Fruit fly (Drosophila melanogaster): Measurements from ENCODE around the gene CG14301.

Gene CG14301

dm6 chr3R:18590754-18591153, 50.5 kb downstream of the CG14301 start, which contains the start of gene qin:
TSS of gene qin (plus strand) at chr3R:18591027.
- TF ChIP-seq h (GFP tag; optimal IDR thresholded peaks at IDR 0.05) (no peak), N (GFP tag; optimal IDR thresholded peaks at IDR 0.05) (no peak)

dm6 chr3R:18585259-18585858, 55.9 kb downstream of the CG14301 start:
- peak; percentile 5 to 47 for TF ChIP-seq dl (GFP tag; optimal IDR thresholded peaks at IDR 0.05; ENCODE audit: insufficient read depth in 1 of 2, partially characterized antibody in 2 of 2)
- TF ChIP-seq brk (GFP tag; optimal IDR thresholded peaks at IDR 0.05) = peak; percentile 20
- TF ChIP-seq br (GFP tag; optimal IDR thresholded peaks at IDR 0.05) = peak; percentile 1
- TF ChIP-seq sv (GFP tag; optimal IDR thresholded peaks at IDR 0.05) = no peak
- peak; percentile 32 for TF ChIP-seq OdsH (GFP tag; optimal IDR thresholded peaks at IDR 0.05)
- TF ChIP-seq rgr (GFP tag; optimal IDR thresholded peaks at IDR 0.05) = peak; percentile 19
- TF ChIP-seq Jra (GFP tag; optimal IDR thresholded peaks at IDR 0.05) = peak; percentile 12
- peak; percentile 62 for TF ChIP-seq Hr83 (GFP tag; optimal IDR thresholded peaks at IDR 0.05; ENCODE audit: poor library complexity, severe bottlenecking)
- no peak for TF ChIP-seq Mio (GFP tag; optimal IDR thresholded peaks at IDR 0.05)
- TF ChIP-seq CG9705 (GFP tag; optimal IDR thresholded peaks at IDR 0.05) = no peak
- TF ChIP-seq Vsx2 (GFP tag; optimal IDR thresholded peaks at IDR 0.05; ENCODE audit: partially characterized antibody) = peak; percentile 23
- no peak for TF ChIP-seq GATAd (GFP tag; optimal IDR thresholded peaks at IDR 0.05)
- peak; percentile 19 for TF ChIP-seq sage (GFP tag; optimal IDR thresholded peaks at IDR 0.05)
- TF ChIP-seq foxo (GFP tag; optimal IDR thresholded peaks at IDR 0.05) = peak in 1 of 2 experiments; percentile 47
- no peak for TF ChIP-seq tai (GFP tag; optimal IDR thresholded peaks at IDR 0.05)
- TF ChIP-seq Abd-B (GFP tag; optimal IDR thresholded peaks at IDR 0.05) = no peak
- TF ChIP-seq Rel (GFP tag; optimal IDR thresholded peaks at IDR 0.05) = no peak
- TF ChIP-seq Rel (tag; optimal IDR thresholded peaks at IDR 0.05) = no peak
- peak; percentile 38 for TF ChIP-seq ey (GFP tag; optimal IDR thresholded peaks at IDR 0.05)
- peak; percentile 65 for TF ChIP-seq Dif (GFP tag; optimal IDR thresholded peaks at IDR 0.05; ENCODE audit: partially characterized antibody)
- TF ChIP-seq Hnf4 (GFP tag; optimal IDR thresholded peaks at IDR 0.05) = peak; percentile 22
- no peak for TF ChIP-seq N (GFP tag; optimal IDR thresholded peaks at IDR 0.05)
- no peak for TF ChIP-seq woc (GFP tag; optimal IDR thresholded peaks at IDR 0.05)

dm6 chr3R:18584546-18584935, 56.7 kb downstream of the CG14301 start:
- TF ChIP-seq usp (GFP tag; optimal IDR thresholded peaks at IDR 0.05) = no peak

- peak; percentile 81 for TF ChIP-seq OdsH (GFP tag; optimal IDR thresholded peaks at IDR 0.05)
- TF ChIP-seq CG9705 (GFP tag; optimal IDR thresholded peaks at IDR 0.05) = peak; percentile 49
- TF ChIP-seq sv (GFP tag; optimal IDR thresholded peaks at IDR 0.05) = peak; percentile 97
- TF ChIP-seq brk (GFP tag; optimal IDR thresholded peaks at IDR 0.05) = no peak
- peak; percentile 69 for TF ChIP-seq Sp1 (GFP tag; optimal IDR thresholded peaks at IDR 0.05)
- TF ChIP-seq Rel (GFP tag; optimal IDR thresholded peaks at IDR 0.05) = peak; percentile 46
- peak; percentile 23 for TF ChIP-seq Rel (tag; optimal IDR thresholded peaks at IDR 0.05)
- TF ChIP-seq Vsx2 (GFP tag; optimal IDR thresholded peaks at IDR 0.05; ENCODE audit: partially characterized antibody) = no peak
- no peak for TF ChIP-seq dl (GFP tag; optimal IDR thresholded peaks at IDR 0.05; ENCODE audit: insufficient read depth in 1 of 2, partially characterized antibody in 2 of 2)
- TF ChIP-seq jim (GFP tag; optimal IDR thresholded peaks at IDR 0.05) = peak; percentile 63
- no peak for TF ChIP-seq Mio (GFP tag; optimal IDR thresholded peaks at IDR 0.05)
- peak; percentile 2 for TF ChIP-seq Jra (GFP tag; optimal IDR thresholded peaks at IDR 0.05)
- TF ChIP-seq tai (GFP tag; optimal IDR thresholded peaks at IDR 0.05) = peak; percentile 73
- peak; percentile 45 to 84 for TF ChIP-seq foxo (GFP tag; optimal IDR thresholded peaks at IDR 0.05)
- TF ChIP-seq Myc (optimal IDR thresholded peaks at IDR 0.05) = no peak
- peak; percentile 12 for TF ChIP-seq sage (GFP tag; optimal IDR thresholded peaks at IDR 0.05)
- TF ChIP-seq N (GFP tag; optimal IDR thresholded peaks at IDR 0.05) = no peak
- TF ChIP-seq rgr (GFP tag; optimal IDR thresholded peaks at IDR 0.05) = peak; percentile 85
- peak; percentile 86 for TF ChIP-seq ey (GFP tag; optimal IDR thresholded peaks at IDR 0.05)
- TF ChIP-seq HLH106 (tag; optimal IDR thresholded peaks at IDR 0.05) = peak; percentile 80
- peak; percentile 47 for TF ChIP-seq CG32264 (GFP tag; optimal IDR thresholded peaks at IDR 0.05)
- no peak for TF ChIP-seq GATAd (GFP tag; optimal IDR thresholded peaks at IDR 0.05)
- TF ChIP-seq pan (optimal IDR thresholded peaks at IDR 0.05) = no peak
- TF ChIP-seq Hr78 (GFP tag; optimal IDR thresholded peaks at IDR 0.05) = no peak
- peak; percentile 32 for TF ChIP-seq dsf (GFP tag; optimal IDR thresholded peaks at IDR 0.05; ENCODE audit: borderline replicate concordance)
- peak; percentile 89 for TF ChIP-seq h (GFP tag; optimal IDR thresholded peaks at IDR 0.05)
- peak; percentile 84 for TF ChIP-seq br (GFP tag; optimal IDR thresholded peaks at IDR 0.05)
- TF ChIP-seq fru (GFP tag; optimal IDR thresholded peaks at IDR 0.05) = peak; percentile 82
- TF ChIP-seq Dfd (GFP tag; optimal IDR thresholded peaks at IDR 0.05) = no peak
- peak; percentile 80 for TF ChIP-seq woc (GFP tag; optimal IDR thresholded peaks at IDR 0.05)
- no peak for TF ChIP-seq CrebA (GFP tag; optimal IDR thresholded peaks at IDR 0.05; ENCODE audit: borderline replicate concordance)
- TF ChIP-seq usp (GFP tag; optimal IDR thresholded peaks at IDR 0.05) = no peak
- TF ChIP-seq Hnf4 (GFP tag; optimal IDR thresholded peaks at IDR 0.05) = peak; percentile 67
- TF ChIP-seq psq (GFP tag; optimal IDR thresholded peaks at IDR 0.05) = peak; percentile 80
- no peak for TF ChIP-seq lola (GFP tag; optimal IDR thresholded peaks at IDR 0.05)
- peak; percentile 92 for TF ChIP-seq Hr83 (GFP tag; optimal IDR thresholded peaks at IDR 0.05; ENCODE audit: poor library complexity, severe bottlenecking)
- no peak for TF ChIP-seq Abd-B (GFP tag; optimal IDR thresholded peaks at IDR 0.05)
- TF ChIP-seq dmrt93B (GFP tag; optimal IDR thresholded peaks at IDR 0.05) = peak; percentile 70
These were observed 57.2 kb downstream of the CG14301 start for dm6 chr3R:18583881-18584545.

Data from whole organism, wandering third instar larva.